Fruit fly (Drosophila melanogaster) whole organism, embryonic: ENCODE data around the gene raw.

Experiments used
- B-H1 ChIP-seq: fragments of 200-800 bp; sonication (Bioruptor generic); IDR thresholded peaks from 3 replicates; pipeline ENCODE4 v1.3.6; 2022; ENCODE audit warnings: missing biosample characterization, missing genetic modification characterization
- Blimp-1 ChIP-seq: fragments of 200-800 bp; sonication (Bioruptor generic); optimal IDR thresholded peaks from 3 replicates; lab custom pipeline; 2018; ENCODE audit warnings: missing biosample characterization, missing genetic modification characterization, mild to moderate bottlenecking, moderate library complexity, missing genetic modification reagents
- CG10321 ChIP-seq: fragments of 200-800 bp; sonication (Bioruptor generic); IDR thresholded peaks from 2 replicates; pipeline ENCODE4 v1.3.6; 2022; ENCODE audit warnings: missing biosample characterization, missing genetic modification characterization
- CG10431 ChIP-seq: fragments of 200-800 bp; sonication (Bioruptor generic); optimal IDR thresholded peaks from 3 replicates; lab custom pipeline; 2018; ENCODE audit warnings: missing biosample characterization, mild to moderate bottlenecking, missing genetic modification characterization
- CG13624 ChIP-seq: fragments of 200-800 bp; sonication (Bioruptor generic); optimal IDR thresholded peaks from 2 replicates; lab custom pipeline; 2016; ENCODE audit warnings: missing biosample characterization, missing genetic modification characterization
- CG13775 ChIP-seq: fragments of 200-800 bp; sonication (Bioruptor generic); optimal IDR thresholded peaks from 3 replicates; lab custom pipeline; 2017; ENCODE audit warnings: missing biosample characterization, mild to moderate bottlenecking, missing genetic modification characterization
- CG14050 ChIP-seq: fragments of 200-800 bp; sonication (Bioruptor generic); IDR thresholded peaks from 3 replicates; pipeline ENCODE4 v1.3.6; 2022; ENCODE audit warnings: missing biosample characterization, missing genetic modification characterization
- CG15601 ChIP-seq: fragments of 200-800 bp; sonication (Bioruptor generic); optimal IDR thresholded peaks from 3 replicates; lab custom pipeline; 2019; ENCODE audit warnings: missing biosample characterization, mild to moderate bottlenecking, missing genetic modification characterization, moderate library complexity
- CG16779 ChIP-seq: fragments of 200-800 bp; sonication (Bioruptor generic); IDR thresholded peaks from 2 replicates; pipeline ENCODE4 v1.3.6; 2022; ENCODE audit warnings: missing biosample characterization, missing genetic modification characterization
- CG18262 ChIP-seq: fragments of 200-800 bp; optimal IDR thresholded peaks from 3 replicates; lab custom pipeline; 2019; ENCODE audit warnings: missing biosample characterization, mild to moderate bottlenecking, missing genetic modification characterization, moderate library complexity
- CG18764 ChIP-seq: fragments of 200-800 bp; sonication (Bioruptor generic); optimal IDR thresholded peaks from 3 replicates; lab custom pipeline; 2016; ENCODE audit warnings: missing biosample characterization, missing genetic modification characterization
- CG33557 ChIP-seq: fragments of 200-800 bp; sonication (Bioruptor generic); optimal IDR thresholded peaks from 2 replicates; lab custom pipeline; 2019; ENCODE audit warnings: missing biosample characterization, mild to moderate bottlenecking, missing genetic modification characterization, moderate library complexity
- CG43689 ChIP-seq: fragments of 200-800 bp; sonication (Bioruptor generic); IDR thresholded peaks from 2 replicates; pipeline ENCODE4 v1.3.6; 2022; ENCODE audit warnings: missing biosample characterization, missing genetic modification characterization
- CG6765 ChIP-seq: fragments of 200-800 bp; sonication (Bioruptor generic); optimal IDR thresholded peaks from 3 replicates; lab custom pipeline; 2017; ENCODE audit warnings: missing biosample characterization, mild to moderate bottlenecking, missing genetic modification characterization
- CG7786 ChIP-seq: fragments of 200-800 bp; sonication (Bioruptor generic); optimal IDR thresholded peaks from 2 replicates; lab custom pipeline; 2016; ENCODE audit warnings: missing biosample characterization, missing genetic modification characterization
- CG7963 ChIP-seq: fragments of 200-800 bp; sonication (Bioruptor generic); IDR thresholded peaks from 3 replicates; pipeline ENCODE4 v1.3.6; 2022; ENCODE audit warnings: missing biosample characterization, missing genetic modification characterization; ENCODE audit not compliant: partially characterized antibody
- CG9876 ChIP-seq: fragments of 200-800 bp; sonication (Bioruptor generic); optimal IDR thresholded peaks from 2 replicates; lab custom pipeline; 2016; ENCODE audit warnings: missing biosample characterization, missing genetic modification characterization
- Chrac-16 ChIP-seq: fragments of 200-800 bp; sonication (Bioruptor generic); optimal IDR thresholded peaks from 3 replicates; lab custom pipeline; 2016; ENCODE audit warnings: missing biosample characterization, missing genetic modification characterization
- Doc3 ChIP-seq: fragments of 200-800 bp; sonication (Bioruptor generic); IDR thresholded peaks from 3 replicates; pipeline ENCODE4 v1.3.6; 2022; ENCODE audit warnings: missing biosample characterization, missing genetic modification characterization; ENCODE audit not compliant: partially characterized antibody
- HHEX ChIP-seq: fragments of 200-800 bp; sonication (Bioruptor generic); optimal IDR thresholded peaks from 3 replicates; lab custom pipeline; 2017; ENCODE audit warnings: missing biosample characterization, mild to moderate bottlenecking, missing genetic modification characterization, missing genetic modification reagents
- Hand ChIP-seq: fragments of 200-800 bp; sonication (Bioruptor generic); optimal IDR thresholded peaks from 2 replicates; lab custom pipeline; 2017; ENCODE audit warnings: mild to moderate bottlenecking, missing biosample characterization, missing genetic modification reagents, missing genetic modification characterization
- Jarid2 ChIP-seq: fragments of 200-800 bp; sonication (Bioruptor generic); optimal IDR thresholded peaks from 3 replicates; lab custom pipeline; 2017; ENCODE audit warnings: mild to moderate bottlenecking, missing biosample characterization, missing genetic modification reagents, missing genetic modification characterization
- Kr ChIP-seq: fragments of 200-800 bp; sonication (Bioruptor generic); optimal IDR thresholded peaks from 2 replicates; lab custom pipeline; 2017; ENCODE audit warnings: missing biosample characterization, mild to moderate bottlenecking, missing genetic modification characterization
- MTF-1 ChIP-seq: fragments of 200-800 bp; sonication (Bioruptor generic); optimal IDR thresholded peaks from 2 replicates; lab custom pipeline; 2018; ENCODE audit warnings: missing biosample characterization, mild to moderate bottlenecking, missing genetic modification characterization, borderline replicate concordance
- Meics ChIP-seq: fragments of 200-800 bp; sonication (Bioruptor generic); optimal IDR thresholded peaks from 2 replicates; lab custom pipeline; 2017; ENCODE audit warnings: missing biosample characterization, mild to moderate bottlenecking, missing genetic modification characterization
- NC2β ChIP-seq: fragments of 200-800 bp; sonication (Bioruptor generic); optimal IDR thresholded peaks from 2 replicates; lab custom pipeline; 2016; ENCODE audit warnings: missing biosample characterization, missing genetic modification characterization
- Optix ChIP-seq: fragments of 200-800 bp; sonication (Bioruptor generic); IDR thresholded peaks from 3 replicates; pipeline ENCODE4 v1.3.6; 2022; ENCODE audit warnings: missing biosample characterization, missing genetic modification characterization
- Ptx1 ChIP-seq: fragments of 200-800 bp; sonication (Bioruptor generic); IDR thresholded peaks from 2 replicates; pipeline ENCODE4 v1.3.6; 2022; ENCODE audit warnings: missing biosample characterization, missing genetic modification characterization
- ash1 ChIP-seq: fragments of 200-800 bp; sonication (Bioruptor generic); optimal IDR thresholded peaks from 2 replicates; lab custom pipeline; 2018; ENCODE audit warnings: missing biosample characterization, mild to moderate bottlenecking, missing genetic modification characterization
- croc ChIP-seq: fragments of 200-800 bp; sonication (Bioruptor generic); conservative IDR thresholded peaks from 3 replicates; pipeline ENCODE4 v1.3.6; 2022; ENCODE audit warnings: missing biosample characterization, missing genetic modification characterization
- dpn ChIP-seq, 2 experiments: fragments of 200-800 bp; sonication (Bioruptor generic); optimal IDR thresholded peaks; 3 replicates each; lab custom pipeline; 2016; ENCODE audit warnings: missing biosample characterization in 2 of 2, missing genetic modification characterization in 2 of 2
- dysf ChIP-seq: fragments of 200-800 bp; sonication (Bioruptor generic); IDR thresholded peaks from 3 replicates; pipeline ENCODE4 v1.3.6; 2022; ENCODE audit warnings: missing biosample characterization, missing genetic modification characterization
- fd64A ChIP-seq: fragments of 200-800 bp; sonication (Bioruptor generic); optimal IDR thresholded peaks from 3 replicates; lab custom pipeline; 2018; ENCODE audit warnings: missing biosample characterization, mild to moderate bottlenecking, missing genetic modification characterization
- grau ChIP-seq: fragments of 200-800 bp; optimal IDR thresholded peaks from 3 replicates; lab custom pipeline; 2019; ENCODE audit warnings: missing biosample characterization, mild to moderate bottlenecking, missing genetic modification characterization, moderate library complexity
- gt ChIP-seq: fragments of 200-800 bp; sonication (Bioruptor generic); IDR thresholded peaks from 2 replicates; pipeline ENCODE4 v1.3.6; 2022; ENCODE audit warnings: missing biosample characterization, missing genetic modification characterization
- ind ChIP-seq: fragments of 200-800 bp; sonication (Bioruptor generic); optimal IDR thresholded peaks from 3 replicates; lab custom pipeline; 2016; ENCODE audit warnings: missing biosample characterization, missing genetic modification characterization
- kay ChIP-seq: fragments of 200-800 bp; sonication (Bioruptor generic); optimal IDR thresholded peaks from 2 replicates; lab custom pipeline; 2016; ENCODE audit warnings: missing biosample characterization, missing genetic modification characterization
- lola ChIP-seq, 3 experiments: fragments of >200 bp in 2 of 3; fragments of 200-800 bp in 1 of 3; sonication (Bioruptor generic) in 1 of 3; optimal IDR thresholded peaks; 2 replicates each; lab custom pipeline; 2017 to 2019; ENCODE audit warnings: missing biosample characterization in 3 of 3, missing genetic modification characterization in 3 of 3, mild to moderate bottlenecking in 1 of 3, moderate library complexity in 1 of 3
- lov ChIP-seq, 2 experiments: fragments of 200-800 bp in 1 of 2; fragments of >200 bp in 1 of 2; sonication (Bioruptor generic) in 1 of 2; IDR thresholded peaks in 1 of 2; optimal IDR thresholded peaks in 1 of 2; 2 replicates in 1 of 2; 3 replicates in 1 of 2; pipeline versions ENCODE4 v1.3.6 to Lab custom; 2017 to 2022; ENCODE audit warnings: missing biosample characterization in 1 of 2, missing genetic modification characterization in 1 of 2
- mld ChIP-seq: fragments of 200-800 bp; sonication (Bioruptor generic); IDR thresholded peaks from 3 replicates; pipeline ENCODE4 v1.3.6; 2022; ENCODE audit warnings: missing biosample characterization, missing genetic modification characterization; ENCODE audit not compliant: partially characterized antibody
- org-1 ChIP-seq: fragments of 200-800 bp; sonication (Bioruptor generic); optimal IDR thresholded peaks from 2 replicates; lab custom pipeline; 2017; ENCODE audit warnings: missing biosample characterization, missing genetic modification characterization
- peb ChIP-seq: fragments of 200-800 bp; sonication (Bioruptor generic); IDR thresholded peaks from 2 replicates; pipeline ENCODE4 v1.3.6; 2022; ENCODE audit warnings: missing biosample characterization, missing genetic modification characterization
- pfk ChIP-seq: fragments of 200-800 bp; sonication (Bioruptor generic); optimal IDR thresholded peaks from 2 replicates; lab custom pipeline; 2018; ENCODE audit warnings: missing biosample characterization, mild to moderate bottlenecking, missing genetic modification characterization, moderate library complexity
- repo ChIP-seq: fragments of 200-800 bp; sonication (Bioruptor generic); optimal IDR thresholded peaks from 2 replicates; lab custom pipeline; 2016; ENCODE audit warnings: missing biosample characterization, missing genetic modification characterization
- scrt ChIP-seq: fragments of 200-800 bp; sonication (Bioruptor generic); optimal IDR thresholded peaks from 2 replicates; lab custom pipeline; 2018; ENCODE audit warnings: missing biosample characterization, mild to moderate bottlenecking, missing genetic modification characterization, moderate library complexity
- tgo ChIP-seq: fragments of 200-800 bp; sonication (Bioruptor generic); IDR thresholded peaks from 3 replicates; pipeline ENCODE4 v1.3.6; 2022; ENCODE audit warnings: missing biosample characterization, missing genetic modification characterization
- toy ChIP-seq: fragments of 200-800 bp; sonication (Bioruptor generic); IDR thresholded peaks from 2 replicates; pipeline ENCODE4 v1.3.6; 2022; ENCODE audit warnings: missing biosample characterization, missing genetic modification characterization
- ttk ChIP-seq: fragments of 200-800 bp; sonication (Bioruptor generic); IDR thresholded peaks from 2 replicates; pipeline ENCODE4 v2.1.2; 2022; ENCODE audit warnings: missing biosample characterization, missing genetic modification characterization
- zen ChIP-seq: fragments of 200-800 bp; sonication (Bioruptor generic); optimal IDR thresholded peaks from 3 replicates; lab custom pipeline; 2018; ENCODE audit warnings: missing biosample characterization, mild to moderate bottlenecking, missing genetic modification characterization, moderate library complexity

Gene raw

DNA sequence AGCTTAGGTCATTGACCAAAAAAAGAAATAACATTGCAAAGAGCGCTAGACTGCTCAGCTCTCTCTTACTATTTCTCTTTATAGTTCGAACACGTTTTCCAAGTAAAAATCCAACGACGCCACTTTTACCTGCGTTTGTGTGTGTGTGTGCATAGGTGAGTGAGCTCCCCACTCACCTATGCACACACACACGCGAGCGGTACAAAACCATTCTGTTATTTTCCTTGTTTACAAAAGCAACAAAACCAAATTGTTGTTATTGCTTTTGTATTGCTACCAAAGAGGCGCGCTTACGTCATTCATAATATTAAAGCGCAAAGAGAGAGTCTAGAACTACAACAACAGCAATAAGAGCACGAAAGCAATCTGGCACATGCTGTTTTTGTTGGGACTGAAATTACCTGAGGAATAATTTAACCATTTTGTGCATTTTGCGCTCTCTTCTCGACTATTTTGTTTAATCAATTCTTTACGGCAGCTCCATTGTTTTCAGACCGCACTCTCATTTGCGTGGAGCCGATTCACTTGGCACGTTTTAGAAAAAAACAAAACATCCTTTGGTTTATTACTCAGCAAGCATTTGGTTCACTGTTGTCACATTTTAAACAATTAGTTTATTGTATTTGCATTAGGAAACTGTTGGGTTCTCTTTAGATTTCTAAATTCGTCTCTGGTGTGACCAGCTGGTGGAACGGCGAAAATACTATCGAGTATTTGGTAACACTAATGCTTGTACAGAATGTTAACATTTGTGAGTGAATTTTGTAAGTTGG, at the start of gene raw (continued):
- TF ChIP-seq CG6765 (no peak), CG10321 (GFP tag; lab: Robert Waterston, UW) (no peak), CG7786 (GFP tag; lab: Kevin White, UChicago) (no peak), ttk (GFP tag; lab: Robert Waterston, UW) (no peak), Meics (GFP tag; lab: Kevin White, UChicago) (no peak), toy (GFP tag; lab: Robert Waterston, UW) (no peak), CG15601 (tag; lab: Kevin White, UChicago) (no peak), CG18764 (GFP tag; lab: Kevin White, UChicago) (no peak), MTF-1 (GFP tag; lab: Kevin White, UChicago) (no peak), ash1 (no peak), CG16779 (GFP tag; lab: Robert Waterston, UW) (no peak), dpn (GFP tag; optimal IDR thresholded peaks at IDR 0.05; lab: Kevin White, UChicago) (no peak), Blimp-1 (peak; percentile 20), Doc3 (GFP tag; lab: Robert Waterston, UW) (no peak), scrt (GFP tag; lab: Kevin White, UChicago) (peak; percentile 5), B-H1 (GFP tag; lab: Robert Waterston, UW) (no peak), peb (GFP tag; lab: Robert Waterston, UW) (no peak), lov (optimal IDR thresholded peaks at IDR 0.05; lab: Kevin White, UChicago) (no peak), lov (GFP tag; IDR thresholded peaks at IDR 0.05; lab: Robert Waterston, UW) (0 out of 3 replicates have a peak, but pooled peaks have one; percentile 28), Ptx1 (GFP tag; lab: Robert Waterston, UW) (no peak), repo (GFP tag; lab: Kevin White, UChicago) (no peak), croc (GFP tag; lab: Robert Waterston, UW) (no peak), dysf (GFP tag; lab: Robert Waterston, UW) (no peak), grau (tag; lab: Kevin White, UChicago) (no peak), NC2β (GFP tag; lab: Kevin White, UChicago) (no peak), mld (GFP tag; lab: Robert Waterston, UW) (no peak), zen (no peak), pfk (no peak), CG14050 (GFP tag; lab: Robert Waterston, UW) (no peak), Jarid2 (GFP tag; lab: Kevin White, UChicago) (no peak), gt (GFP tag; lab: Robert Waterston, UW) (no peak), CG43689 (GFP tag; lab: Robert Waterston, UW) (no peak), HHEX (no peak), lola (GFP tag; optimal IDR thresholded peaks at IDR 0.05; lab: Kevin White, UChicago) (no peak), CG13775 (no peak), kay (GFP tag; lab: Kevin White, UChicago) (no peak), Kr (GFP tag; lab: Kevin White, UChicago) (no peak), fd64A (GFP tag; lab: Kevin White, UChicago) (no peak), tgo (no peak), Chrac-16 (no peak), org-1 (GFP tag; lab: Kevin White, UChicago) (no peak), Hand (GFP tag; lab: Kevin White, UChicago) (peak; percentile 47), CG10431 (peak; percentile 48), ind (GFP tag; lab: Kevin White, UChicago) (no peak), Optix (GFP tag; lab: Robert Waterston, UW) (no peak), CG7963 (no peak), CG33557 (GFP tag; lab: Kevin White, UChicago) (peak; percentile 9), CG13624 (GFP tag; lab: Kevin White, UChicago) (peak; percentile 50), CG18262 (tag; lab: Kevin White, UChicago) (no peak), CG9876 (GFP tag; lab: Kevin White, UChicago) (no peak)
